Fruit fly (Drosophila melanogaster): ENCODE data around the gene cal1.

DNA sequence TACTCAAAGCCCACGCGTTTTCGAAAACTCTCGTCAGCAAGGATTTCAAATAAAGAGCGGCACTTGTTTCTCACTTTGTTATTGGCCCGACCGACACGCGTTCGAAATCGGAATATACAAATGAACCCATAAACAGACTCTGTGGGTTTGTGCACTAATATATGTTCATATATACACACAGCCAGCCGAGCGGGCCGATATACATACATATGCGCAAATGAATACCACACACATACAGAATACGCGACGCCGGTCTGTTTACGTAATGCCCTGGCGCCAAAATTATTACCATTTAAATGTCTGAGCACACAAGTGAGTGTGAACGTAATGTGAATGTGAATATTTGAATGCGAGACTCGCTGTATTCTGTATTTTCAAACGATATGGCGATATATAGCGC is 20.4 kb upstream of the cal1 start:
- TF ChIP-seq CG8478 (optimal IDR thresholded peaks at IDR 0.05): no peak
- no peak for TF ChIP-seq CTCF (optimal IDR thresholded peaks at IDR 0.05)
